Worm (Caenorhabditis elegans): ENCODE data around the gene wdfy-3.

Gene wdfy-3

ce11 chrIV:12689709-12690142, 36.5 kb downstream of the wdfy-3 start (continued):
- TF ChIP-seq let-526 (GFP tag; IDR thresholded peaks at IDR 0.05) (no peak), atf-7 (tag; optimal IDR thresholded peaks at IDR 0.05) (peak; percentile 86), lag-1 (GFP tag; IDR thresholded peaks at IDR 0.05) (no peak), akir-1 (GFP tag; optimal IDR thresholded peaks at IDR 0.05) (no peak), Y56A3A.18 (GFP tag; IDR thresholded peaks at IDR 0.05) (no peak), snpc-4 (GFP tag; optimal IDR thresholded peaks at IDR 0.05) (no peak), snpc-4 (tag; optimal IDR thresholded peaks at IDR 0.05) (no peak), B0261.1 (tag; optimal IDR thresholded peaks at IDR 0.05) (no peak), T26A5.8 (tag; optimal IDR thresholded peaks at IDR 0.05) (no peak), F23B12.7 (tag; optimal IDR thresholded peaks at IDR 0.05; ENCODE audit: insufficient read depth) (no peak), nfya-1 (tag; optimal IDR thresholded peaks at IDR 0.05; ENCODE audit: borderline replicate concordance, insufficient read depth) (no peak), Y53F4B.3 (GFP tag; IDR thresholded peaks at IDR 0.05) (no peak), B0035.1 (tag; optimal IDR thresholded peaks at IDR 0.05) (no peak), mel-28 (tag; optimal IDR thresholded peaks at IDR 0.05; ENCODE audit: borderline replicate concordance) (no peak), madf-8 (GFP tag; conservative IDR thresholded peaks at IDR 0.05) (no peak), hlh-26 (GFP tag; conservative IDR thresholded peaks at IDR 0.05) (no peak), K12H6.12 (tag; optimal IDR thresholded peaks at IDR 0.05) (no peak), tlf-1 (GFP tag; optimal IDR thresholded peaks at IDR 0.05) (peak; percentile 49), pbrm-1 (GFP tag; IDR thresholded peaks at IDR 0.05) (no peak), die-1 (tag; optimal IDR thresholded peaks at IDR 0.05) (no peak), cebp-2 (GFP tag; IDR thresholded peaks at IDR 0.05) (no peak), madf-3 (GFP tag; IDR thresholded peaks at IDR 0.05) (no peak), K11D2.4 (GFP tag; IDR thresholded peaks at IDR 0.05) (no peak), cebp-1 (GFP tag; IDR thresholded peaks at IDR 0.05) (no peak), cebp-1 (tag; optimal IDR thresholded peaks at IDR 0.05) (peak; percentile 53), lin-40 (tag; optimal IDR thresholded peaks at IDR 0.05) (peak; percentile 14), rpc-1 (optimal IDR thresholded peaks at IDR 0.05) (no peak), rpc-1 (tag; optimal IDR thresholded peaks at IDR 0.05) (no peak), aptf-2 (GFP tag; conservative IDR thresholded peaks at IDR 0.05) (no peak), F55B11.4 (tag; optimal IDR thresholded peaks at IDR 0.05; ENCODE audit: borderline replicate concordance, insufficient read depth) (no peak), attf-3 (GFP tag; conservative IDR thresholded peaks at IDR 0.05) (no peak), F22D6.2 (tag; optimal IDR thresholded peaks at IDR 0.05) (peak; percentile 10), mcd-1 (GFP tag; IDR thresholded peaks at IDR 0.05) (no peak), ceh-40 (GFP tag; IDR thresholded peaks at IDR 0.05) (no peak), madf-10 (tag; optimal IDR thresholded peaks at IDR 0.05) (peak; percentile 67), ztf-25 (GFP tag; IDR thresholded peaks at IDR 0.05) (no peak), bed-1 (GFP tag; IDR thresholded peaks at IDR 0.05) (no peak), Y95B8A.8 (GFP tag; IDR thresholded peaks at IDR 0.05) (no peak), ztf-22 (GFP tag; optimal IDR thresholded peaks at IDR 0.05) (peak; percentile 85), F49E8.2 (tag; optimal IDR thresholded peaks at IDR 0.05; ENCODE audit: insufficient read depth) (no peak), ZK185.1 (tag; optimal IDR thresholded peaks at IDR 0.05; ENCODE audit: poor library complexity, severe bottlenecking) (no peak), ceh-91 (GFP tag; IDR thresholded peaks at IDR 0.05) (no peak), nhr-80 (tag; optimal IDR thresholded peaks at IDR 0.05) (peak; percentile 99), attf-6 (GFP tag; IDR thresholded peaks at IDR 0.05) (no peak), bed-2 (GFP tag; IDR thresholded peaks at IDR 0.05) (no peak), C06A6.2 (GFP tag; conservative IDR thresholded peaks at IDR 0.05) (no peak), C17E4.6 (GFP tag; IDR thresholded peaks at IDR 0.05) (no peak), sptf-2 (GFP tag; optimal IDR thresholded peaks at IDR 0.05) (no peak), F57A8.1 (GFP tag; optimal IDR thresholded peaks at IDR 0.05) (no peak), tbp1 (GFP tag; optimal IDR thresholded peaks at IDR 0.05) (peak; percentile 37)

All from whole organism, young adult.